Worm (Caenorhabditis elegans) whole organism, late embryonic: Measurements from ENCODE around the gene ZK652.8.

Source experiments
- ets-4 ChIP-seq: sonication (generic microtip); optimal IDR thresholded peaks from 2 replicates; lab custom pipeline; 2016; ENCODE audit warnings: missing genetic modification characterization, missing compliant biosample characterization
- pha-4 ChIP-seq: fragments of 150-350 bp; optimal IDR thresholded peaks from 2 replicates; lab custom pipeline; 2018; ENCODE audit warnings: missing biosample characterization, missing genetic modification reagents, missing genetic modification characterization

- no peak for TF ChIP-seq pha-4 (tag; lab: Kevin White, UChicago)
- TF ChIP-seq ets-4 (tag; lab: Kevin White, UChicago): no peak
Observed at ce11 chrIII:7882900-7883299, 39.5 kb upstream of the ZK652.8 start, which contains the start of gene ZK688.9.
